Fruit fly (Drosophila melanogaster) whole organism, embryonic: ENCODE measurements around the gene CG44405.

Source experiments
- ATbp ChIP-seq: fragments of 200-800 bp; sonication (Bioruptor generic); optimal IDR thresholded peaks from 2 replicates; lab custom pipeline; 2017; ENCODE audit warnings: missing biosample characterization, mild to moderate bottlenecking, missing genetic modification characterization, missing genetic modification reagents
- Aef1 ChIP-seq: fragments of 200-800 bp; sonication (Bioruptor generic); IDR thresholded peaks from 3 replicates; pipeline ENCODE4 v1.3.6; 2022; ENCODE audit warnings: missing biosample characterization, missing genetic modification characterization
- BtbVII ChIP-seq: fragments of 200-800 bp; sonication (Bioruptor generic); optimal IDR thresholded peaks from 3 replicates; lab custom pipeline; 2017; ENCODE audit warnings: missing biosample characterization, mild to moderate bottlenecking, missing genetic modification characterization
- CG10959 ChIP-seq: fragments of 200-800 bp; sonication (Bioruptor generic); IDR thresholded peaks from 2 replicates; pipeline ENCODE4 v1.3.6; 2022; ENCODE audit warnings: missing biosample characterization, missing genetic modification characterization
- CG11247 ChIP-seq: fragments of 200-800 bp; sonication (Bioruptor generic); IDR thresholded peaks from 2 replicates; pipeline ENCODE4 v1.3.6; 2022; ENCODE audit warnings: missing biosample characterization, missing genetic modification characterization
- CG12219 ChIP-seq: fragments of 200-800 bp; sonication (Bioruptor generic); optimal IDR thresholded peaks from 3 replicates; lab custom pipeline; 2018; ENCODE audit warnings: missing biosample characterization, mild to moderate bottlenecking, missing genetic modification characterization
- CG13624 ChIP-seq: fragments of 200-800 bp; sonication (Bioruptor generic); optimal IDR thresholded peaks from 2 replicates; lab custom pipeline; 2016; ENCODE audit warnings: missing biosample characterization, missing genetic modification characterization
- CG13775 ChIP-seq: fragments of 200-800 bp; sonication (Bioruptor generic); optimal IDR thresholded peaks from 3 replicates; lab custom pipeline; 2017; ENCODE audit warnings: missing biosample characterization, mild to moderate bottlenecking, missing genetic modification characterization
- CG15514 ChIP-seq: fragments of 200-800 bp; sonication (Bioruptor generic); optimal IDR thresholded peaks from 3 replicates; lab custom pipeline; 2017; ENCODE audit warnings: missing biosample characterization, missing genetic modification characterization, mild to moderate bottlenecking, moderate library complexity, missing genetic modification reagents
- CG1602 ChIP-seq: fragments of 200-800 bp; sonication (Bioruptor generic); optimal IDR thresholded peaks from 3 replicates; lab custom pipeline; 2016; ENCODE audit warnings: missing biosample characterization, missing genetic modification characterization
- CG17186 ChIP-seq: fragments of 200-800 bp; sonication (Bioruptor generic); optimal IDR thresholded peaks from 3 replicates; lab custom pipeline; 2017; ENCODE audit warnings: missing biosample characterization, missing genetic modification reagents, missing genetic modification characterization
- CG17328 ChIP-seq: fragments of 200-800 bp; sonication (Bioruptor generic); IDR thresholded peaks from 2 replicates; pipeline ENCODE4 v1.3.6; 2022; ENCODE audit warnings: missing biosample characterization, missing genetic modification characterization
- CG17385 ChIP-seq: fragments of 200-800 bp; sonication (Bioruptor generic); optimal IDR thresholded peaks from 3 replicates; lab custom pipeline; 2018; ENCODE audit warnings: missing biosample characterization, mild to moderate bottlenecking, missing genetic modification characterization
- CG17568 ChIP-seq: fragments of 200-800 bp; sonication (Bioruptor generic); optimal IDR thresholded peaks from 2 replicates; lab custom pipeline; 2018; ENCODE audit warnings: missing biosample characterization, mild to moderate bottlenecking, missing genetic modification characterization, moderate library complexity
- CG18619 ChIP-seq: fragments of 200-800 bp; sonication (Bioruptor generic); optimal IDR thresholded peaks from 3 replicates; lab custom pipeline; 2017; ENCODE audit warnings: missing biosample characterization, mild to moderate bottlenecking, missing genetic modification characterization
- CG2120 ChIP-seq: fragments of 200-800 bp; sonication (Bioruptor generic); optimal IDR thresholded peaks from 3 replicates; lab custom pipeline; 2016; ENCODE audit warnings: missing biosample characterization, missing genetic modification characterization
- CG30403 ChIP-seq: fragments of 200-800 bp; sonication (Bioruptor generic); optimal IDR thresholded peaks from 3 replicates; lab custom pipeline; 2016; ENCODE audit warnings: missing biosample characterization, missing genetic modification characterization
- CG31388 ChIP-seq: fragments of 200-800 bp; sonication (Bioruptor generic); optimal IDR thresholded peaks from 2 replicates; lab custom pipeline; 2016; ENCODE audit warnings: missing biosample characterization, missing genetic modification characterization
- CG32767 ChIP-seq: fragments of 200-800 bp; sonication (Bioruptor generic); IDR thresholded peaks from 2 replicates; pipeline ENCODE4 v1.3.6; 2022; ENCODE audit warnings: missing biosample characterization, missing genetic modification characterization
- CG6683 ChIP-seq: fragments of 200-800 bp; sonication (Bioruptor generic); optimal IDR thresholded peaks from 2 replicates; lab custom pipeline; 2017; ENCODE audit warnings: missing biosample characterization, mild to moderate bottlenecking, missing genetic modification characterization, missing genetic modification reagents
- CG6689 ChIP-seq: fragments of 200-800 bp; sonication (Bioruptor generic); IDR thresholded peaks from 2 replicates; pipeline ENCODE4 v1.3.6; 2022; ENCODE audit warnings: missing biosample characterization, missing genetic modification characterization
- CG6854 ChIP-seq: fragments of 200-800 bp; sonication (Bioruptor generic); optimal IDR thresholded peaks from 3 replicates; lab custom pipeline; 2017; ENCODE audit warnings: missing biosample characterization, mild to moderate bottlenecking, missing genetic modification characterization
- CG7357 ChIP-seq: fragments of 200-800 bp; sonication (Bioruptor generic); IDR thresholded peaks from 3 replicates; pipeline ENCODE4 v1.3.6; 2022; ENCODE audit warnings: missing biosample characterization, missing genetic modification characterization
- CG9437 ChIP-seq: fragments of 200-800 bp; sonication (Bioruptor generic); optimal IDR thresholded peaks from 2 replicates; lab custom pipeline; 2018; ENCODE audit warnings: missing biosample characterization, mild to moderate bottlenecking, missing genetic modification characterization
- CG9727 ChIP-seq: fragments of 200-800 bp; sonication (Bioruptor generic); optimal IDR thresholded peaks from 3 replicates; lab custom pipeline; 2017; ENCODE audit warnings: missing biosample characterization, mild to moderate bottlenecking, missing genetic modification characterization
- D19A ChIP-seq: fragments of 200-800 bp; optimal IDR thresholded peaks from 3 replicates; lab custom pipeline; 2019; ENCODE audit warnings: missing biosample characterization, mild to moderate bottlenecking, missing genetic modification characterization, moderate library complexity
- Dll ChIP-seq: fragments of 200-800 bp; sonication (Bioruptor generic); IDR thresholded peaks from 4 replicates; pipeline ENCODE4 v1.3.6; 2022; ENCODE audit warnings: missing biosample characterization, missing genetic modification characterization; ENCODE audit not compliant: partially characterized antibody
- Dp ChIP-seq: fragments of 200-800 bp; sonication (Bioruptor generic); optimal IDR thresholded peaks from 2 replicates; lab custom pipeline; 2018; ENCODE audit warnings: missing biosample characterization, mild to moderate bottlenecking, missing genetic modification characterization, moderate library complexity
- Fer3 ChIP-seq: fragments of 200-800 bp; sonication (Bioruptor generic); optimal IDR thresholded peaks from 2 replicates; lab custom pipeline; 2018; ENCODE audit warnings: missing biosample characterization, mild to moderate bottlenecking, missing genetic modification characterization, moderate library complexity
- Hmx ChIP-seq: fragments of 200-800 bp; sonication (Bioruptor generic); optimal IDR thresholded peaks from 2 replicates; lab custom pipeline; 2016; ENCODE audit warnings: missing biosample characterization, missing genetic modification characterization
- Max ChIP-seq: fragments of 200-800 bp; sonication (Bioruptor generic); optimal IDR thresholded peaks from 2 replicates; lab custom pipeline; 2016; ENCODE audit warnings: missing biosample characterization, mild to moderate bottlenecking, missing genetic modification characterization
- Poxn ChIP-seq: fragments of 200-800 bp; sonication (Bioruptor generic); IDR thresholded peaks from 2 replicates; pipeline ENCODE4 v1.3.6; 2022; ENCODE audit warnings: missing biosample characterization, missing genetic modification characterization
- Ptx1 ChIP-seq: fragments of 200-800 bp; sonication (Bioruptor generic); IDR thresholded peaks from 2 replicates; pipeline ENCODE4 v1.3.6; 2022; ENCODE audit warnings: missing biosample characterization, missing genetic modification characterization
- Scr ChIP-seq: fragments of 200-800 bp; sonication (Bioruptor generic); IDR thresholded peaks from 2 replicates; pipeline ENCODE4 v1.3.6; 2022; ENCODE audit warnings: missing biosample characterization, missing genetic modification characterization; ENCODE audit not compliant: partially characterized antibody
- Sin3A ChIP-seq: fragments of >200 bp; optimal IDR thresholded peaks from 2 replicates; lab custom pipeline; 2018
- Sry-δ ChIP-seq: fragments of 200-800 bp; sonication (Bioruptor generic); optimal IDR thresholded peaks from 2 replicates; lab custom pipeline; 2016; ENCODE audit warnings: missing biosample characterization, missing genetic modification characterization
- chm ChIP-seq: fragments of 200-800 bp; sonication (Bioruptor generic); IDR thresholded peaks from 2 replicates; pipeline ENCODE4 v1.3.6; 2022; ENCODE audit warnings: missing biosample characterization, missing genetic modification characterization
- da ChIP-seq: fragments of 200-800 bp; sonication (Bioruptor generic); optimal IDR thresholded peaks from 2 replicates; lab custom pipeline; 2016; ENCODE audit warnings: missing biosample characterization, missing genetic modification characterization
- dati ChIP-seq: fragments of 200-800 bp; sonication (Bioruptor generic); IDR thresholded peaks from 2 replicates; pipeline ENCODE4 v1.3.6; 2022; ENCODE audit warnings: missing biosample characterization, missing genetic modification characterization
- dmrt99B ChIP-seq: fragments of 200-800 bp; sonication (Bioruptor generic); optimal IDR thresholded peaks from 2 replicates; lab custom pipeline; 2018; ENCODE audit warnings: missing biosample characterization, mild to moderate bottlenecking, missing genetic modification characterization, moderate library complexity
- grau ChIP-seq: fragments of 200-800 bp; optimal IDR thresholded peaks from 3 replicates; lab custom pipeline; 2019; ENCODE audit warnings: missing biosample characterization, mild to moderate bottlenecking, missing genetic modification characterization, moderate library complexity
- inv ChIP-seq: fragments of 200-800 bp; sonication (Bioruptor generic); IDR thresholded peaks from 2 replicates; pipeline ENCODE4 v1.3.6; 2022; ENCODE audit warnings: missing biosample characterization, missing genetic modification characterization; ENCODE audit not compliant: partially characterized antibody
- sisA ChIP-seq: fragments of 200-800 bp; sonication (Bioruptor generic); IDR thresholded peaks from 2 replicates; pipeline ENCODE4 v1.3.6; 2022; ENCODE audit warnings: missing biosample characterization, missing genetic modification characterization
- sob ChIP-seq: fragments of 200-800 bp; sonication (Bioruptor generic); IDR thresholded peaks from 2 replicates; pipeline ENCODE4 v1.3.6; 2022; ENCODE audit warnings: missing biosample characterization, missing genetic modification characterization
- tgo ChIP-seq: fragments of 200-800 bp; sonication (Bioruptor generic); IDR thresholded peaks from 3 replicates; pipeline ENCODE4 v1.3.6; 2022; ENCODE audit warnings: missing biosample characterization, missing genetic modification characterization
- tx ChIP-seq: fragments of 200-800 bp; sonication (Bioruptor generic); optimal IDR thresholded peaks from 2 replicates; lab custom pipeline; 2016; ENCODE audit warnings: missing biosample characterization, missing genetic modification characterization
- vfl ChIP-seq: fragments of 200-800 bp; sonication (Bioruptor generic); optimal IDR thresholded peaks from 2 replicates; lab custom pipeline; 2016; ENCODE audit warnings: missing biosample characterization, missing genetic modification characterization
- vnd ChIP-seq: fragments of 200-800 bp; sonication (Bioruptor generic); IDR thresholded peaks from 3 replicates; pipeline ENCODE4 v1.3.6; 2022; ENCODE audit warnings: missing biosample characterization, missing genetic modification characterization; ENCODE audit not compliant: partially characterized antibody
- z ChIP-seq: fragments of 200-800 bp; sonication (Bioruptor generic); IDR thresholded peaks from 3 replicates; pipeline ENCODE4 v1.3.6; 2022; ENCODE audit warnings: missing biosample characterization, missing genetic modification characterization

CG44405 gene

DNA sequence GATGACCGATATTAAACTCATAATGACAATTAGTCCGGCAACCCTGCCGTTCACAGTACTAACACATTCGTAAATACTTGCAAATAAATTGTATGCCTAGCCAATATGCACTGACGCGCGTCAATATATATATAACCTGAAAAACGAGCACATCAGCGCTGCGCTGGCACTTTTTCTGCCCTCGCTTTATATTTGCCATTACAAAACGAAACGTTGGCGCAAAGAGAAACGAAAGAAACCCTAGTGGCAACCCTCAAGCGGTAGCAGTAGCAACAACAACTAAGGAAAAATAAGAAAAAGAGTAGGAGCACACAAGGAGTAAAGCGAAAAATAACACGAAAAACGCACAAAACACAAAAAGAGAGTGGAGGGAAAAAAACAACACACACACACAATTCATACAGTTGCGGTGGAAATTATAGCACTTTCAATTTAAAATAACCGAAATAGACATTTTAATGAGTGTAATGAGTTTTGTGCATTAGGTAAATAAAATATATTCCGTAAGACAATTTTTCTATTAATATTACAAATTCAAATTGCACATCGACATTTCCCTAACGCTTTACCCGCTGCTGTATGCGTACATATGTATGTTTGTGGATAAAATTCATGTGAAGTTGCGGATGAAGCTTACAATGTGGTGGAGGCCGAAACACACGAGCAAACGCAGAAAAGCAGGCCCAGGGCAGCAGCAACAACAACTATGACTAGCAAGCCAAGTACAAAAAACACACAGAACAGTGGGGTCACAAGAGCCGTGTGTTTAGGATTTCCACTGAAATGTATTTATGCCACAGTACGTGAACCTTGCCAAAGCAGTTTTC, 8.8 kb upstream of the CG44405 start (continued):
- TF ChIP-seq CG10959 (GFP tag; lab: Robert Waterston, UW) (peak; percentile 98), tgo (GFP tag; lab: Robert Waterston, UW) (peak; percentile 98), CG32767 (GFP tag; lab: Robert Waterston, UW) (peak; percentile 99), CG30403 (GFP tag; lab: Kevin White, UChicago) (peak; percentile 99), D19A (tag; lab: Kevin White, UChicago) (peak; percentile 98), CG17568 (GFP tag; lab: Kevin White, UChicago) (peak; percentile 99), CG18619 (GFP tag; lab: Kevin White, UChicago) (peak; percentile 99), CG17385 (GFP tag; lab: Kevin White, UChicago) (peak; percentile 99), CG12219 (GFP tag; lab: Kevin White, UChicago) (peak; percentile 99), vfl (GFP tag; lab: Kevin White, UChicago) (peak; percentile 98), Poxn (peak; percentile 95), BtbVII (GFP tag; lab: Kevin White, UChicago) (peak; percentile 99), z (GFP tag; lab: Robert Waterston, UW) (peak; percentile 84), inv (GFP tag; lab: Robert Waterston, UW) (no peak), CG11247 (GFP tag; lab: Robert Waterston, UW) (peak; percentile 98), dati (GFP tag; lab: Robert Waterston, UW) (peak; percentile 98), CG15514 (GFP tag; lab: Kevin White, UChicago) (peak; percentile 95), sisA (GFP tag; lab: Robert Waterston, UW) (peak; percentile 99), CG17186 (peak; percentile 93), Dll (GFP tag; lab: Robert Waterston, UW) (peak; percentile 28; the same call in 1 of the 4 replicates), CG9437 (GFP tag; lab: Kevin White, UChicago) (peak; percentile 95), CG9727 (GFP tag; lab: Kevin White, UChicago) (peak; percentile 99), da (GFP tag; lab: Kevin White, UChicago) (peak; percentile 94), vnd (no peak), CG13624 (GFP tag; lab: Kevin White, UChicago) (peak; percentile 99), dmrt99B (tag; lab: Kevin White, UChicago) (peak; percentile 100), CG2120 (peak; percentile 99), CG6689 (GFP tag; lab: Robert Waterston, UW) (peak; percentile 99), CG1602 (GFP tag; lab: Kevin White, UChicago) (peak; percentile 99), Max (peak; percentile 99), ATbp (GFP tag; lab: Kevin White, UChicago) (peak; percentile 99), tx (GFP tag; lab: Kevin White, UChicago) (peak; percentile 97), sob (GFP tag; lab: Robert Waterston, UW) (peak; percentile 99), Fer3 (tag; lab: Kevin White, UChicago) (peak; percentile 99), CG31388 (peak; percentile 98), CG6683 (GFP tag; lab: Kevin White, UChicago) (peak; percentile 98), Ptx1 (GFP tag; lab: Robert Waterston, UW) (peak; percentile 98), Scr (GFP tag; lab: Robert Waterston, UW) (no peak), CG17328 (peak; percentile 99), Sry-δ (GFP tag; lab: Kevin White, UChicago) (peak; percentile 67), chm (GFP tag; lab: Robert Waterston, UW) (peak; percentile 99), Dp (GFP tag; lab: Kevin White, UChicago) (peak; percentile 34), CG13775 (peak; percentile 99), CG6854 (GFP tag; lab: Kevin White, UChicago) (peak; percentile 99), Aef1 (GFP tag; lab: Robert Waterston, UW) (peak; percentile 98), Sin3A (peak; percentile 34), CG7357 (GFP tag; lab: Robert Waterston, UW) (peak; percentile 96), grau (tag; lab: Kevin White, UChicago) (peak; percentile 99), Hmx (GFP tag; lab: Kevin White, UChicago) (peak; percentile 97)
